Worm (Caenorhabditis elegans) whole organism, late embryonic: ENCODE results near the gene Y43F8B.20.

Experiments
- C08G9.2 ChIP-seq: sonication (generic microtip); optimal IDR thresholded peaks from 2 replicates; lab custom pipeline; 2016; ENCODE audit warnings: mild to moderate bottlenecking, missing genetic modification characterization, moderate library complexity, missing compliant biosample characterization
- F13H6.1 ChIP-seq: sonication (generic microtip); optimal IDR thresholded peaks from 2 replicates; lab custom pipeline; 2016; ENCODE audit warnings: missing genetic modification characterization, missing compliant biosample characterization
- K09A11.1 ChIP-seq: sonication (generic microtip); optimal IDR thresholded peaks from 2 replicates; lab custom pipeline; 2017; ENCODE audit warnings: antibody characterized with exemption, mild to moderate bottlenecking, missing genetic modification characterization, missing compliant biosample characterization; ENCODE audit not compliant: insufficient read depth
- T23F11.4 ChIP-seq: fragments of 200-800 bp; sonication (Bioruptor generic); optimal IDR thresholded peaks from 2 replicates; lab custom pipeline; 2018; ENCODE audit warnings: mild to moderate bottlenecking, missing genetic modification characterization, missing compliant biosample characterization
- Y22D7AL.16 ChIP-seq: sonication (generic microtip); optimal IDR thresholded peaks from 2 replicates; lab custom pipeline; 2016; ENCODE audit warnings: missing genetic modification characterization, missing compliant biosample characterization
- ahr-1 ChIP-seq: sonication (generic microtip); optimal IDR thresholded peaks from 2 replicates; lab custom pipeline; 2016; ENCODE audit warnings: missing genetic modification characterization, missing compliant biosample characterization
- ama-1 ChIP-seq: fragments of 150-350 bp; optimal IDR thresholded peaks from 2 replicates; lab custom pipeline; 2014
- ceh-22 ChIP-seq: sonication (generic microtip); optimal IDR thresholded peaks from 2 replicates; lab custom pipeline; 2017; ENCODE audit warnings: missing biosample characterization, missing genetic modification characterization
- ceh-24 ChIP-seq: sonication (generic microtip); optimal IDR thresholded peaks from 2 replicates; lab custom pipeline; 2016; ENCODE audit warnings: mild to moderate bottlenecking, missing genetic modification characterization, missing compliant biosample characterization
- ceh-30 ChIP-seq: fragments of 150-350 bp; optimal IDR thresholded peaks from 2 replicates; lab custom pipeline; 2014; ENCODE audit warnings: missing biosample characterization, missing genetic modification characterization
- ceh-31 ChIP-seq: sonication (generic microtip); optimal IDR thresholded peaks from 2 replicates; lab custom pipeline; 2016; ENCODE audit warnings: missing genetic modification characterization, missing compliant biosample characterization
- ceh-45 ChIP-seq: fragments of 200-800 bp; sonication (Bioruptor generic); IDR thresholded peaks from 2 replicates; pipeline ENCODE4 v1.3.6; 2022; ENCODE audit warnings: missing genetic modification reagents, missing genetic modification characterization, missing compliant biosample characterization
- ceh-6 ChIP-seq: fragments of 200-800 bp; sonication (Bioruptor generic); optimal IDR thresholded peaks from 2 replicates; lab custom pipeline; 2018; ENCODE audit warnings: mild to moderate bottlenecking, missing genetic modification characterization, missing compliant biosample characterization
- ceh-9 ChIP-seq: sonication (generic microtip); optimal IDR thresholded peaks from 2 replicates; lab custom pipeline; 2016; ENCODE audit warnings: mild to moderate bottlenecking, missing genetic modification characterization, inconsistent platforms, missing compliant biosample characterization
- che-1 ChIP-seq: sonication (generic microtip); optimal IDR thresholded peaks from 2 replicates; lab custom pipeline; 2016; ENCODE audit warnings: mild to moderate bottlenecking, missing genetic modification characterization, missing compliant biosample characterization
- dmd-4 ChIP-seq: sonication (generic microtip); optimal IDR thresholded peaks from 2 replicates; lab custom pipeline; 2016; ENCODE audit warnings: borderline replicate concordance, missing genetic modification characterization, missing compliant biosample characterization
- dve-1 ChIP-seq: sonication (generic microtip); optimal IDR thresholded peaks from 2 replicates; lab custom pipeline; 2017; ENCODE audit warnings: antibody characterized with exemption, mild to moderate bottlenecking, missing genetic modification characterization, missing compliant biosample characterization
- elt-2 ChIP-seq: sonication (generic microtip); optimal IDR thresholded peaks from 2 replicates; lab custom pipeline; 2016; ENCODE audit warnings: missing genetic modification reagents, missing genetic modification characterization, missing compliant biosample characterization
- elt-4 ChIP-seq: sonication (generic microtip); optimal IDR thresholded peaks from 2 replicates; lab custom pipeline; 2016; ENCODE audit warnings: missing genetic modification characterization, missing compliant biosample characterization
- ets-4 ChIP-seq: sonication (generic microtip); optimal IDR thresholded peaks from 2 replicates; lab custom pipeline; 2016; ENCODE audit warnings: missing genetic modification characterization, missing compliant biosample characterization
- eyg-1 ChIP-seq: sonication (generic microtip); optimal IDR thresholded peaks from 2 replicates; lab custom pipeline; 2016; ENCODE audit warnings: missing genotype, missing genetic modification characterization, missing compliant biosample characterization
- fax-1 ChIP-seq: sonication (generic microtip); optimal IDR thresholded peaks from 2 replicates; lab custom pipeline; 2016; ENCODE audit warnings: missing genotype, missing genetic modification characterization, missing compliant biosample characterization
- fkh-10 ChIP-seq: fragments of 150-350 bp; optimal IDR thresholded peaks from 2 replicates; lab custom pipeline; 2014; ENCODE audit warnings: missing biosample characterization, missing genetic modification reagents, missing genetic modification characterization
- fkh-6 ChIP-seq: sonication (generic microtip); optimal IDR thresholded peaks from 2 replicates; lab custom pipeline; 2016; ENCODE audit warnings: missing genetic modification characterization, missing compliant biosample characterization
- gmeb-2 ChIP-seq: sonication (generic microtip); optimal IDR thresholded peaks from 2 replicates; lab custom pipeline; 2016; ENCODE audit warnings: missing genetic modification characterization, inconsistent platforms, missing compliant biosample characterization
- hlh-13 ChIP-seq: fragments of 200-800 bp; sonication (Bioruptor generic); optimal IDR thresholded peaks from 2 replicates; lab custom pipeline; 2018; ENCODE audit warnings: mild to moderate bottlenecking, missing genetic modification characterization, missing compliant biosample characterization
- hlh-15 ChIP-seq: sonication (generic microtip); optimal IDR thresholded peaks from 2 replicates; lab custom pipeline; 2016; ENCODE audit warnings: missing genetic modification characterization, missing compliant biosample characterization
- hlh-8 ChIP-seq: sonication (generic microtip); optimal IDR thresholded peaks from 2 replicates; lab custom pipeline; 2016; ENCODE audit warnings: missing genotype, missing genetic modification characterization, missing compliant biosample characterization
- lim-6 ChIP-seq: sonication (generic microtip); optimal IDR thresholded peaks from 2 replicates; lab custom pipeline; 2016; ENCODE audit warnings: missing genetic modification characterization, missing compliant biosample characterization
- madf-2 ChIP-seq: sonication (generic microtip); optimal IDR thresholded peaks from 2 replicates; lab custom pipeline; 2017; ENCODE audit warnings: missing genetic modification characterization, missing compliant biosample characterization
- nhr-11 ChIP-seq: fragments of 150-350 bp; optimal IDR thresholded peaks from 2 replicates; lab custom pipeline; 2014; ENCODE audit warnings: missing biosample characterization, missing genetic modification characterization
- nhr-232 ChIP-seq: sonication (generic microtip); optimal IDR thresholded peaks from 2 replicates; lab custom pipeline; 2016; ENCODE audit warnings: missing genetic modification characterization, missing compliant biosample characterization
- npax-4 ChIP-seq: sonication (generic microtip); optimal IDR thresholded peaks from 2 replicates; lab custom pipeline; 2016; ENCODE audit warnings: missing genetic modification characterization, missing compliant biosample characterization
- odd-2 ChIP-seq: sonication (generic microtip); optimal IDR thresholded peaks from 2 replicates; lab custom pipeline; 2017; ENCODE audit warnings: antibody characterized with exemption, mild to moderate bottlenecking, missing genetic modification characterization, missing compliant biosample characterization
- pat-9 ChIP-seq: fragments of 200-800 bp; sonication (Bioruptor generic); optimal IDR thresholded peaks from 2 replicates; lab custom pipeline; 2018; ENCODE audit warnings: mild to moderate bottlenecking, missing genetic modification characterization, moderate library complexity, missing compliant biosample characterization
- pax-1 ChIP-seq: fragments of 150-350 bp; optimal IDR thresholded peaks from 2 replicates; lab custom pipeline; 2014; ENCODE audit warnings: missing biosample characterization, missing genetic modification characterization
- pha-2 ChIP-seq: sonication (generic microtip); optimal IDR thresholded peaks from 2 replicates; lab custom pipeline; 2017; ENCODE audit warnings: mild to moderate bottlenecking, missing genetic modification characterization, missing compliant biosample characterization
- pha-4 ChIP-seq: fragments of 150-350 bp; optimal IDR thresholded peaks from 2 replicates; lab custom pipeline; 2018; ENCODE audit warnings: missing biosample characterization, missing genetic modification reagents, missing genetic modification characterization
- pqm-1 ChIP-seq: sonication (generic microtip); optimal IDR thresholded peaks from 2 replicates; lab custom pipeline; 2016; ENCODE audit warnings: missing genetic modification characterization, missing compliant biosample characterization
- ref-2 ChIP-seq: sonication (generic microtip); optimal IDR thresholded peaks from 2 replicates; lab custom pipeline; 2016; ENCODE audit warnings: missing genetic modification characterization, missing compliant biosample characterization
- sox-2 ChIP-seq: fragments of 200-800 bp; sonication (Bioruptor generic); IDR thresholded peaks from 2 replicates; pipeline ENCODE4 v1.3.6; 2022; ENCODE audit warnings: missing genetic modification reagents, missing genetic modification characterization, missing compliant biosample characterization
- sox-4 ChIP-seq: sonication (generic microtip); optimal IDR thresholded peaks from 2 replicates; lab custom pipeline; 2017; ENCODE audit warnings: mild to moderate bottlenecking, missing genetic modification characterization, inconsistent platforms, missing compliant biosample characterization
- syd-9 ChIP-seq: sonication (generic microtip); optimal IDR thresholded peaks from 2 replicates; lab custom pipeline; 2016; ENCODE audit warnings: mild to moderate bottlenecking, missing genetic modification characterization, moderate library complexity, missing compliant biosample characterization
- unc-42 ChIP-seq: sonication (generic microtip); optimal IDR thresholded peaks from 2 replicates; lab custom pipeline; 2016; ENCODE audit warnings: missing genotype, missing genetic modification characterization, missing compliant biosample characterization
- unc-55 ChIP-seq: sonication (generic microtip); optimal IDR thresholded peaks from 2 replicates; lab custom pipeline; 2017; ENCODE audit warnings: missing biosample characterization, missing genetic modification reagents, missing genetic modification characterization
- unc-86 ChIP-seq: sonication (generic microtip); optimal IDR thresholded peaks from 2 replicates; lab custom pipeline; 2016; ENCODE audit warnings: missing genetic modification characterization, missing compliant biosample characterization

Gene Y43F8B.20

ce11 chrV:19533480-19533879 lies 16.1 kb downstream of the Y43F8B.20 start:
- TF ChIP-seq sox-4 (tag; lab: Kevin White, UChicago) (no peak), ceh-9 (tag; lab: Kevin White, UChicago) (no peak), elt-2 (tag; lab: Kevin White, UChicago) (peak; percentile 86), pqm-1 (tag; lab: Kevin White, UChicago) (no peak), ceh-22 (tag; lab: Kevin White, UChicago) (no peak), T23F11.4 (no peak), nhr-11 (tag; lab: Kevin White, UChicago) (no peak)

ce11 chrV:19533010-19533409 lies 16.6 kb downstream of the Y43F8B.20 start, which contains the start of gene Y43F8B.2:
TSS of gene Y43F8B.2 (minus strand) at chrV:19533110.
- TF ChIP-seq madf-2 (tag; lab: Kevin White, UChicago): no peak
- TF ChIP-seq nhr-232: no peak
- no peak for TF ChIP-seq ama-1 (lab: Kevin White, UChicago)
- no peak for TF ChIP-seq pax-1 (tag; lab: Kevin White, UChicago)
- TF ChIP-seq ceh-31 (tag; lab: Kevin White, UChicago): no peak
- no peak for TF ChIP-seq ets-4
- no peak for TF ChIP-seq Y22D7AL.16 (tag; lab: Kevin White, UChicago)
- no peak for TF ChIP-seq ref-2
- TF ChIP-seq npax-4: no peak
- TF ChIP-seq syd-9: no peak
- TF ChIP-seq pha-2: no peak
- no peak for TF ChIP-seq eyg-1 (tag; lab: Kevin White, UChicago)
- no peak for TF ChIP-seq sox-4 (tag; lab: Kevin White, UChicago)

ce11 chrV:19531034-19531433 lies 18.6 kb downstream of the Y43F8B.20 start:
- TF ChIP-seq Y22D7AL.16 (tag; lab: Kevin White, UChicago) (no peak), ceh-30 (tag; lab: Kevin White, UChicago) (no peak), ama-1 (lab: Kevin White, UChicago) (no peak), gmeb-2 (tag; lab: Kevin White, UChicago) (no peak), sox-2 (GFP tag; lab: Robert Waterston, UW) (no peak)

- no peak for TF ChIP-seq unc-86
- TF ChIP-seq lim-6 (tag; lab: Kevin White, UChicago): no peak
- TF ChIP-seq hlh-8 (tag; lab: Kevin White, UChicago): no peak
- TF ChIP-seq ets-4: peak; percentile 17
- TF ChIP-seq hlh-15 (tag; lab: Kevin White, UChicago): no peak
- TF ChIP-seq hlh-13: no peak
- TF ChIP-seq nhr-11 (tag; lab: Kevin White, UChicago): no peak
- TF ChIP-seq dmd-4 (tag; lab: Kevin White, UChicago): no peak
- TF ChIP-seq unc-55 (GFP tag; lab: Kevin White, UChicago): peak; percentile 98
- no peak for TF ChIP-seq C08G9.2 (tag; lab: Kevin White, UChicago)
- TF ChIP-seq pax-1 (tag; lab: Kevin White, UChicago): peak; percentile 44
- no peak for TF ChIP-seq ahr-1
- no peak for TF ChIP-seq ceh-9 (tag; lab: Kevin White, UChicago)
- no peak for TF ChIP-seq pha-4
- no peak for TF ChIP-seq Y22D7AL.16 (tag; lab: Kevin White, UChicago)
- TF ChIP-seq pha-2: peak; percentile 77
- no peak for TF ChIP-seq ama-1 (lab: Kevin White, UChicago)
- TF ChIP-seq pat-9: no peak
- peak; percentile 40 for TF ChIP-seq elt-2 (tag; lab: Kevin White, UChicago)
- TF ChIP-seq F13H6.1 (tag; lab: Kevin White, UChicago): peak; percentile 18
- TF ChIP-seq ref-2: peak; percentile 71
- TF ChIP-seq elt-4 (tag; lab: Kevin White, UChicago): no peak
- TF ChIP-seq ceh-31 (tag; lab: Kevin White, UChicago): peak; percentile 68
- no peak for TF ChIP-seq che-1 (tag; lab: Kevin White, UChicago)
- TF ChIP-seq syd-9: no peak
- no peak for TF ChIP-seq fkh-6 (tag; lab: Kevin White, UChicago)
- no peak for TF ChIP-seq npax-4
- TF ChIP-seq pqm-1 (tag; lab: Kevin White, UChicago): no peak
- TF ChIP-seq ceh-24 (tag; lab: Kevin White, UChicago): no peak
- TF ChIP-seq fkh-10 (GFP tag; lab: Kevin White, UChicago): no peak
- peak; percentile 48 for TF ChIP-seq K09A11.1
- no peak for TF ChIP-seq ceh-6 (GFP tag; lab: Kevin White, UChicago)
- TF ChIP-seq ceh-45 (GFP tag; lab: Robert Waterston, UW): no peak
- no peak for TF ChIP-seq fax-1 (tag; lab: Kevin White, UChicago)
- TF ChIP-seq sox-2 (GFP tag; lab: Robert Waterston, UW): peak; percentile 8; the same call in 1 of the 2 replicates
- TF ChIP-seq odd-2 (tag; lab: Kevin White, UChicago): no peak
- peak; percentile 17 for TF ChIP-seq dve-1 (tag; lab: Kevin White, UChicago)
- peak; percentile 74 for TF ChIP-seq unc-42
Observed at ce11 chrV:19529168-19529567, 20.4 kb downstream of the Y43F8B.20 start.
